Fruit fly (Drosophila melanogaster) whole organism, embryonic: Measurements from ENCODE around the gene CG7766.

Source experiments
- Awh ChIP-seq: fragments of 200-800 bp; sonication (Bioruptor generic); IDR thresholded peaks from 2 replicates; pipeline ENCODE4, ENCODE4 v1.3.6; 2022; ENCODE audit warnings: missing biosample characterization, missing genetic modification characterization
- Blimp-1 ChIP-seq: fragments of 200-800 bp; sonication (Bioruptor generic); optimal IDR thresholded peaks from 3 replicates; lab custom pipeline; 2018; ENCODE audit warnings: missing biosample characterization, missing genetic modification characterization, mild to moderate bottlenecking, moderate library complexity, missing genetic modification reagents
- CG10543 ChIP-seq: fragments of 200-800 bp; sonication (Bioruptor generic); optimal IDR thresholded peaks from 3 replicates; lab custom pipeline; 2017; ENCODE audit warnings: missing biosample characterization, mild to moderate bottlenecking, missing genetic modification characterization, moderate library complexity
- CG10979 ChIP-seq: fragments of 200-800 bp; sonication (Bioruptor generic); optimal IDR thresholded peaks from 2 replicates; lab custom pipeline; 2018; ENCODE audit warnings: missing biosample characterization, mild to moderate bottlenecking, missing genetic modification characterization, moderate library complexity
- CG12391 ChIP-seq: fragments of 200-800 bp; sonication (Bioruptor generic); optimal IDR thresholded peaks from 3 replicates; lab custom pipeline; 2018; ENCODE audit warnings: missing biosample characterization, mild to moderate bottlenecking, missing genetic modification characterization, moderate library complexity
- CG12659 ChIP-seq: fragments of 200-800 bp; sonication (Bioruptor generic); optimal IDR thresholded peaks from 3 replicates; lab custom pipeline; 2017; ENCODE audit warnings: mild to moderate bottlenecking, missing biosample characterization, missing genetic modification reagents, missing genetic modification characterization
- CG1529 ChIP-seq: fragments of 200-800 bp; sonication (Bioruptor generic); optimal IDR thresholded peaks from 3 replicates; lab custom pipeline; 2018; ENCODE audit warnings: missing biosample characterization, missing genetic modification characterization
- CG15696 ChIP-seq: fragments of 200-800 bp; sonication (Bioruptor generic); optimal IDR thresholded peaks from 2 replicates; lab custom pipeline; 2019; ENCODE audit warnings: missing biosample characterization, mild to moderate bottlenecking, missing genetic modification characterization, moderate library complexity
- CG30431 ChIP-seq: fragments of 200-800 bp; sonication (Bioruptor generic); optimal IDR thresholded peaks from 2 replicates; lab custom pipeline; 2017; ENCODE audit warnings: missing biosample characterization, missing genetic modification characterization
- CG31441 ChIP-seq: fragments of 200-800 bp; sonication (Bioruptor generic); IDR thresholded peaks from 2 replicates; pipeline ENCODE4 v1.3.6; 2022; ENCODE audit warnings: missing biosample characterization, missing genetic modification characterization
- CG4360 ChIP-seq: fragments of 200-800 bp; sonication (Bioruptor generic); IDR thresholded peaks from 2 replicates; pipeline ENCODE4 v1.3.6; 2022; ENCODE audit warnings: missing biosample characterization, missing genetic modification characterization
- CG7839 ChIP-seq: fragments of 200-800 bp; sonication (Bioruptor generic); optimal IDR thresholded peaks from 3 replicates; lab custom pipeline; 2018; ENCODE audit warnings: missing biosample characterization, mild to moderate bottlenecking, missing genetic modification characterization, moderate library complexity
- CG8359 ChIP-seq: fragments of 200-800 bp; sonication (Bioruptor generic); optimal IDR thresholded peaks from 2 replicates; lab custom pipeline; 2017; ENCODE audit warnings: missing biosample characterization, mild to moderate bottlenecking, missing genetic modification characterization, borderline replicate concordance
- CG8924 ChIP-seq: fragments of 200-800 bp; optimal IDR thresholded peaks from 3 replicates; lab custom pipeline; 2019; ENCODE audit warnings: missing biosample characterization, mild to moderate bottlenecking, missing genetic modification characterization, moderate library complexity
- CoRest ChIP-seq: fragments of 200-800 bp; sonication (Bioruptor generic); optimal IDR thresholded peaks from 3 replicates; lab custom pipeline; 2018; ENCODE audit warnings: missing biosample characterization, mild to moderate bottlenecking, missing genetic modification characterization, moderate library complexity
- D ChIP-seq, 2 experiments: fragments of 200-800 bp in 1 of 2; fragments of >200 bp in 1 of 2; sonication (Bioruptor generic) in 1 of 2; optimal IDR thresholded peaks; 2 replicates in 1 of 2; 3 replicates in 1 of 2; lab custom pipeline; 2017; ENCODE audit warnings: mild to moderate bottlenecking in 1 of 2, missing biosample characterization in 1 of 2, missing genetic modification characterization in 1 of 2, missing genetic modification reagents in 1 of 2
- D19B ChIP-seq: fragments of 200-800 bp; sonication (Bioruptor generic); optimal IDR thresholded peaks from 2 replicates; lab custom pipeline; 2017; ENCODE audit warnings: missing biosample characterization, mild to moderate bottlenecking, missing genetic modification characterization
- Dip3 ChIP-seq: fragments of 200-800 bp; sonication (Bioruptor generic); optimal IDR thresholded peaks from 3 replicates; lab custom pipeline; 2016; ENCODE audit warnings: missing biosample characterization, missing genetic modification characterization
- Doc2 ChIP-seq: fragments of 200-800 bp; sonication (Bioruptor generic); IDR thresholded peaks from 2 replicates; pipeline ENCODE4 v1.3.6; 2022; ENCODE audit warnings: missing biosample characterization, missing genetic modification characterization
- Hr78 ChIP-seq, 2 experiments: fragments of 200-800 bp in 1 of 2; fragments of >200 bp in 1 of 2; sonication (Bioruptor generic) in 1 of 2; optimal IDR thresholded peaks; 2 replicates each; lab custom pipeline; 2017 to 2019; ENCODE audit warnings: missing biosample characterization in 2 of 2, missing genetic modification characterization in 2 of 2, mild to moderate bottlenecking in 1 of 2, moderate library complexity in 1 of 2
- NfI ChIP-seq: fragments of 200-800 bp; sonication (Bioruptor generic); optimal IDR thresholded peaks from 3 replicates; lab custom pipeline; 2018; ENCODE audit warnings: missing biosample characterization, mild to moderate bottlenecking, missing genetic modification characterization, moderate library complexity
- Pdp1 ChIP-seq, 2 experiments: fragments of 200-800 bp; sonication (Bioruptor generic); optimal IDR thresholded peaks; 3 replicates each; lab custom pipeline; 2016; ENCODE audit warnings: missing biosample characterization in 2 of 2, missing genetic modification characterization in 2 of 2, mild to moderate bottlenecking in 1 of 2, moderate library complexity in 1 of 2
- Sin3A ChIP-seq: fragments of >200 bp; optimal IDR thresholded peaks from 2 replicates; lab custom pipeline; 2018
- Sox102F ChIP-seq: fragments of 200-800 bp; sonication (Bioruptor generic); optimal IDR thresholded peaks from 2 replicates; lab custom pipeline; 2018; ENCODE audit warnings: missing biosample characterization, mild to moderate bottlenecking, missing genetic modification characterization, moderate library complexity
- Ssrp ChIP-seq: fragments of 200-800 bp; sonication (Bioruptor generic); optimal IDR thresholded peaks from 2 replicates; lab custom pipeline; 2018; ENCODE audit warnings: missing biosample characterization, mild to moderate bottlenecking, missing genetic modification characterization, moderate library complexity
- Trl ChIP-seq, 3 experiments: fragments of >200 bp in 2 of 3; fragments of 200-800 bp in 1 of 3; sonication (Bioruptor generic) in 1 of 3; optimal IDR thresholded peaks; 2 replicates in 1 of 3; 3 replicates in 2 of 3; lab custom pipeline; 2016 to 2017; ENCODE audit warnings: missing biosample characterization in 1 of 3, missing genetic modification characterization in 1 of 3
- YL-1 ChIP-seq: fragments of 200-800 bp; sonication (Bioruptor generic); optimal IDR thresholded peaks from 3 replicates; lab custom pipeline; 2017; ENCODE audit warnings: missing biosample characterization, mild to moderate bottlenecking, missing genetic modification characterization
- bsh ChIP-seq, 2 experiments: fragments of 200-800 bp; sonication (Bioruptor generic); optimal IDR thresholded peaks; 2 replicates each; lab custom pipeline; 2017 to 2018; ENCODE audit warnings: mild to moderate bottlenecking in 2 of 2, missing biosample characterization in 2 of 2, missing genetic modification characterization in 2 of 2, moderate library complexity in 1 of 2
- cg ChIP-seq: fragments of 200-800 bp; sonication (Bioruptor generic); optimal IDR thresholded peaks from 3 replicates; lab custom pipeline; 2019; ENCODE audit warnings: missing biosample characterization, mild to moderate bottlenecking, missing genetic modification characterization, moderate library complexity
- ci ChIP-seq: fragments of 200-800 bp; sonication (Bioruptor generic); IDR thresholded peaks from 3 replicates; pipeline ENCODE4 v1.3.6; 2022; ENCODE audit warnings: missing biosample characterization, missing genetic modification characterization
- crol ChIP-seq: fragments of 200-800 bp; sonication (Bioruptor generic); IDR thresholded peaks from 2 replicates; pipeline ENCODE4 v1.3.6; 2022; ENCODE audit warnings: missing biosample characterization, missing genetic modification characterization
- gem ChIP-seq: fragments of 200-800 bp; sonication (Bioruptor generic); optimal IDR thresholded peaks from 2 replicates; lab custom pipeline; 2019; ENCODE audit warnings: missing biosample characterization, mild to moderate bottlenecking, missing genetic modification characterization, moderate library complexity
- inv ChIP-seq: fragments of 200-800 bp; sonication (Bioruptor generic); IDR thresholded peaks from 2 replicates; pipeline ENCODE4 v1.3.6; 2022; ENCODE audit warnings: missing biosample characterization, missing genetic modification characterization; ENCODE audit not compliant: partially characterized antibody
- jing ChIP-seq: fragments of 200-800 bp; sonication (Bioruptor generic); optimal IDR thresholded peaks from 2 replicates; lab custom pipeline; 2018; ENCODE audit warnings: missing biosample characterization, mild to moderate bottlenecking, missing genetic modification characterization
- kah ChIP-seq: fragments of 200-800 bp; sonication (Bioruptor generic); optimal IDR thresholded peaks from 2 replicates; lab custom pipeline; 2018; ENCODE audit warnings: missing biosample characterization, mild to moderate bottlenecking, missing genetic modification characterization
- ken ChIP-seq: fragments of 200-800 bp; sonication (Bioruptor generic); IDR thresholded peaks from 3 replicates; pipeline ENCODE4 v1.3.6; 2022; ENCODE audit warnings: missing biosample characterization, missing genetic modification characterization
- klu ChIP-seq: fragments of 200-800 bp; sonication (Bioruptor generic); IDR thresholded peaks from 2 replicates; pipeline ENCODE4 v1.3.6; 2022; ENCODE audit warnings: missing biosample characterization, missing genetic modification characterization
- kni ChIP-seq: fragments of 200-800 bp; sonication (Bioruptor generic); optimal IDR thresholded peaks from 3 replicates; lab custom pipeline; 2017; ENCODE audit warnings: mild to moderate bottlenecking, missing biosample characterization, missing genetic modification reagents, missing genetic modification characterization
- lmd ChIP-seq: fragments of 200-800 bp; sonication (Bioruptor generic); IDR thresholded peaks from 2 replicates; pipeline ENCODE4 v1.3.6; 2022; ENCODE audit warnings: missing biosample characterization, missing genetic modification characterization
- lola ChIP-seq, 3 experiments: fragments of >200 bp in 2 of 3; fragments of 200-800 bp in 1 of 3; sonication (Bioruptor generic) in 1 of 3; optimal IDR thresholded peaks; 2 replicates each; lab custom pipeline; 2017 to 2019; ENCODE audit warnings: missing biosample characterization in 3 of 3, missing genetic modification characterization in 3 of 3, mild to moderate bottlenecking in 1 of 3, moderate library complexity in 1 of 3
- lov ChIP-seq, 2 experiments: fragments of 200-800 bp in 1 of 2; fragments of >200 bp in 1 of 2; sonication (Bioruptor generic) in 1 of 2; IDR thresholded peaks in 1 of 2; optimal IDR thresholded peaks in 1 of 2; 2 replicates in 1 of 2; 3 replicates in 1 of 2; pipeline versions ENCODE4 v1.3.6 to Lab custom; 2017 to 2022; ENCODE audit warnings: missing biosample characterization in 1 of 2, missing genetic modification characterization in 1 of 2
- pan ChIP-seq, 4 experiments: fragments of >200 bp in 3 of 4; fragments of 200-800 bp in 1 of 4; sonication (Bioruptor generic) in 1 of 4; optimal IDR thresholded peaks in 3 of 4; IDR thresholded peaks in 1 of 4; 2 replicates each; pipeline versions ENCODE4 v1.3.6 to Lab custom; 2017 to 2022; ENCODE audit warnings: missing biosample characterization in 2 of 4, missing genetic modification characterization in 2 of 4, mixed read lengths in 1 of 4
- phol ChIP-seq: fragments of 200-800 bp; sonication (Bioruptor generic); optimal IDR thresholded peaks from 3 replicates; lab custom pipeline; 2018; ENCODE audit warnings: missing biosample characterization, mild to moderate bottlenecking, missing genetic modification characterization, moderate library complexity
- sc ChIP-seq, 3 experiments: fragments of >200 bp in 2 of 3; fragments of 200-800 bp in 1 of 3; sonication (Bioruptor generic) in 1 of 3; optimal IDR thresholded peaks; 2 replicates in 2 of 3; 3 replicates in 1 of 3; lab custom pipeline; 2017; ENCODE audit warnings: mild to moderate bottlenecking in 1 of 3, missing biosample characterization in 1 of 3, missing genetic modification characterization in 1 of 3, missing genetic modification reagents in 1 of 3

CG7766 gene

dm6 chrX:9048941-9049340, 54.6 kb downstream of the CG7766 start:
- TF ChIP-seq CG4360 (GFP tag; lab: Robert Waterston, UW) (peak; percentile 69), Trl (optimal IDR thresholded peaks at IDR 0.05; lab: Kevin White, UChicago) (peak; percentile 6 to 53), Trl (GFP tag; optimal IDR thresholded peaks at IDR 0.05; lab: Kevin White, UChicago) (no peak), Blimp-1 (GFP tag; lab: Kevin White, UChicago) (peak; percentile 69), YL-1 (GFP tag; lab: Kevin White, UChicago) (no peak), CG10543 (no peak), cg (GFP tag; lab: Kevin White, UChicago) (peak; percentile 32), crol (GFP tag; lab: Robert Waterston, UW) (peak; percentile 42), kah (GFP tag; lab: Kevin White, UChicago) (peak; percentile 31), CG31441 (GFP tag; lab: Robert Waterston, UW) (no peak), Doc2 (no peak)

- no peak for TF ChIP-seq Sin3A (lab: Kevin White, UChicago)
- peak; percentile 22 for TF ChIP-seq CG15696 (tag; lab: Kevin White, UChicago)
- TF ChIP-seq Hr78 (GFP tag; optimal IDR thresholded peaks at IDR 0.05; lab: Kevin White, UChicago), result peak in 1 of 2 experiments; percentile 76
- TF ChIP-seq kni (GFP tag; lab: Kevin White, UChicago), result peak; percentile 75
- TF ChIP-seq bsh (GFP tag; optimal IDR thresholded peaks at IDR 0.05; lab: Kevin White, UChicago), result peak in 1 of 2 experiments; percentile 59
- TF ChIP-seq lmd, result peak; percentile 35; the same call in 1 of the 2 replicates
- peak; percentile 20 for TF ChIP-seq CG30431
- TF ChIP-seq pan (optimal IDR thresholded peaks at IDR 0.05; lab: Kevin White, UChicago), result peak in 1 of 2 experiments; percentile 29
- peak in 1 of 2 experiments; percentile 28 for TF ChIP-seq pan (GFP tag; optimal IDR thresholded peaks at IDR 0.05 in 1 of 2, IDR thresholded peaks at IDR 0.05 in 1 of 2)
- 0 out of 2 replicates have a peak, but pooled peaks have one; percentile 50 for TF ChIP-seq CG31441 (GFP tag; lab: Robert Waterston, UW)
- peak; percentile 10 for TF ChIP-seq NfI
- peak; percentile 28 for TF ChIP-seq phol
- no peak for TF ChIP-seq sc (optimal IDR thresholded peaks at IDR 0.05; lab: Kevin White, UChicago)
- peak; percentile 33 for TF ChIP-seq sc (GFP tag; optimal IDR thresholded peaks at IDR 0.05; lab: Kevin White, UChicago)
- TF ChIP-seq klu (GFP tag; lab: Robert Waterston, UW), result no peak
- peak; percentile 34 for TF ChIP-seq CG12391 (tag; lab: Kevin White, UChicago)
- no peak for TF ChIP-seq inv
- TF ChIP-seq CG7839 (tag; lab: Kevin White, UChicago), result peak; percentile 13
- no peak for TF ChIP-seq D (optimal IDR thresholded peaks at IDR 0.05; lab: Kevin White, UChicago)
- no peak for TF ChIP-seq D (GFP tag; optimal IDR thresholded peaks at IDR 0.05; lab: Kevin White, UChicago)
- TF ChIP-seq CG10979, result peak; percentile 14
- peak; percentile 35 for TF ChIP-seq CG8359 (GFP tag; lab: Kevin White, UChicago)
- TF ChIP-seq jing, result peak; percentile 9
- peak; percentile 70 for TF ChIP-seq D19B (GFP tag; lab: Kevin White, UChicago)
- TF ChIP-seq CG8924, result no peak
- TF ChIP-seq Ssrp (tag; lab: Kevin White, UChicago), result peak; percentile 23
- TF ChIP-seq Pdp1 (GFP tag; optimal IDR thresholded peaks at IDR 0.05; lab: Kevin White, UChicago), result peak in 1 of 2 experiments; percentile 16
- TF ChIP-seq lov (optimal IDR thresholded peaks at IDR 0.05; lab: Kevin White, UChicago), result no peak
- TF ChIP-seq lov (GFP tag; IDR thresholded peaks at IDR 0.05; lab: Robert Waterston, UW), result 0 out of 3 replicates have a peak, but pooled peaks have one; percentile 57
- TF ChIP-seq Awh, result peak; percentile 48; the same call in 1 of the 2 replicates
- peak in 1 of 3 experiments; percentile 37 for TF ChIP-seq lola (GFP tag; optimal IDR thresholded peaks at IDR 0.05; lab: Kevin White, UChicago)
- no peak for TF ChIP-seq CG1529 (GFP tag; lab: Kevin White, UChicago)
- peak; percentile 63 for TF ChIP-seq gem (tag; lab: Kevin White, UChicago)
- no peak for TF ChIP-seq Dip3
- TF ChIP-seq Sox102F (GFP tag; lab: Kevin White, UChicago), result peak; percentile 49
- TF ChIP-seq ken (GFP tag; lab: Robert Waterston, UW), result 0 out of 3 replicates have a peak, but pooled peaks have one; percentile 40
- no peak for TF ChIP-seq CG12659 (GFP tag; lab: Kevin White, UChicago)
- TF ChIP-seq ci, result 0 out of 3 replicates have a peak, but pooled peaks have one; percentile 40
- TF ChIP-seq CoRest, result peak; percentile 35
Observed at dm6 chrX:9048385-9048750, 55.2 kb downstream of the CG7766 start.
